Fruit fly (Drosophila melanogaster) whole organism, embryonic: ENCODE data around the gene CG8369.

Experiments
- Ada2b ChIP-seq: fragments of 200-800 bp; sonication (Bioruptor generic); IDR thresholded peaks from 2 replicates; pipeline ENCODE4 v1.3.6; 2022; ENCODE audit warnings: missing biosample characterization, missing genetic modification characterization
- Asciz ChIP-seq: fragments of 200-800 bp; sonication (Bioruptor generic); optimal IDR thresholded peaks from 2 replicates; lab custom pipeline; 2017; ENCODE audit warnings: missing biosample characterization, mild to moderate bottlenecking, missing genetic modification characterization, missing genetic modification reagents
- B-H1 ChIP-seq: fragments of 200-800 bp; sonication (Bioruptor generic); IDR thresholded peaks from 3 replicates; pipeline ENCODE4 v1.3.6; 2022; ENCODE audit warnings: missing biosample characterization, missing genetic modification characterization
- BtbVII ChIP-seq: fragments of 200-800 bp; sonication (Bioruptor generic); optimal IDR thresholded peaks from 3 replicates; lab custom pipeline; 2017; ENCODE audit warnings: missing biosample characterization, mild to moderate bottlenecking, missing genetic modification characterization
- CG11456 ChIP-seq: fragments of 200-800 bp; sonication (Bioruptor generic); IDR thresholded peaks from 3 replicates; pipeline ENCODE4 v1.3.6; 2022; ENCODE audit warnings: missing biosample characterization, missing genetic modification characterization
- CG12236 ChIP-seq: fragments of 200-800 bp; sonication (Bioruptor generic); optimal IDR thresholded peaks from 2 replicates; lab custom pipeline; 2016; ENCODE audit warnings: missing biosample characterization, missing genetic modification characterization
- CG1233 ChIP-seq: fragments of 200-800 bp; sonication (Bioruptor generic); optimal IDR thresholded peaks from 4 replicates; lab custom pipeline; 2018; ENCODE audit warnings: missing biosample characterization, mild to moderate bottlenecking, missing genetic modification characterization
- CG12744 ChIP-seq: fragments of 200-800 bp; sonication (Bioruptor generic); optimal IDR thresholded peaks from 2 replicates; lab custom pipeline; 2016; ENCODE audit warnings: missing biosample characterization, missing genetic modification characterization
- CG13296 ChIP-seq: fragments of 200-800 bp; sonication (Bioruptor generic); optimal IDR thresholded peaks from 3 replicates; lab custom pipeline; 2018; ENCODE audit warnings: missing biosample characterization, mild to moderate bottlenecking, missing genetic modification characterization
- CG31365 ChIP-seq: fragments of 200-800 bp; sonication (Bioruptor generic); optimal IDR thresholded peaks from 2 replicates; lab custom pipeline; 2018; ENCODE audit warnings: missing biosample characterization, mild to moderate bottlenecking, missing genetic modification characterization
- CG43689 ChIP-seq: fragments of 200-800 bp; sonication (Bioruptor generic); IDR thresholded peaks from 2 replicates; pipeline ENCODE4 v1.3.6; 2022; ENCODE audit warnings: missing biosample characterization, missing genetic modification characterization
- CG7556 ChIP-seq: fragments of 200-800 bp; sonication (Bioruptor generic); optimal IDR thresholded peaks from 2 replicates; lab custom pipeline; 2017; ENCODE audit warnings: missing biosample characterization, mild to moderate bottlenecking, missing genetic modification characterization
- CG7786 ChIP-seq: fragments of 200-800 bp; sonication (Bioruptor generic); optimal IDR thresholded peaks from 2 replicates; lab custom pipeline; 2016; ENCODE audit warnings: missing biosample characterization, missing genetic modification characterization
- CG8944 ChIP-seq: fragments of 200-800 bp; sonication (Bioruptor generic); optimal IDR thresholded peaks from 3 replicates; lab custom pipeline; 2016; ENCODE audit warnings: missing biosample characterization, missing genetic modification characterization
- CTCF ChIP-seq: fragments of 200-800 bp; sonication (Bioruptor generic); optimal IDR thresholded peaks from 2 replicates; lab custom pipeline; 2017; ENCODE audit warnings: missing biosample characterization, mild to moderate bottlenecking, missing genetic modification characterization, moderate library complexity
- Camta ChIP-seq: fragments of 200-800 bp; sonication (Bioruptor generic); optimal IDR thresholded peaks from 2 replicates; lab custom pipeline; 2016; ENCODE audit warnings: missing biosample characterization, missing genetic modification characterization
- Chrac-16 ChIP-seq: fragments of 200-800 bp; sonication (Bioruptor generic); optimal IDR thresholded peaks from 3 replicates; lab custom pipeline; 2016; ENCODE audit warnings: missing biosample characterization, missing genetic modification characterization
- CoRest ChIP-seq: fragments of 200-800 bp; sonication (Bioruptor generic); optimal IDR thresholded peaks from 3 replicates; lab custom pipeline; 2018; ENCODE audit warnings: missing biosample characterization, mild to moderate bottlenecking, missing genetic modification characterization, moderate library complexity
- Dbx ChIP-seq: fragments of 200-800 bp; sonication (Bioruptor generic); IDR thresholded peaks from 3 replicates; pipeline ENCODE4 v1.3.6; 2022; ENCODE audit warnings: missing biosample characterization, missing genetic modification characterization
- H2.0 ChIP-seq: fragments of 200-800 bp; sonication (Bioruptor generic); IDR thresholded peaks from 2 replicates; pipeline ENCODE4 v1.3.6; 2022; ENCODE audit warnings: missing biosample characterization, missing genetic modification characterization
- HLHmδ ChIP-seq: fragments of 200-800 bp; sonication (Bioruptor generic); optimal IDR thresholded peaks from 2 replicates; lab custom pipeline; 2018; ENCODE audit warnings: missing biosample characterization, mild to moderate bottlenecking, missing genetic modification characterization, moderate library complexity
- Jarid2 ChIP-seq: fragments of 200-800 bp; sonication (Bioruptor generic); optimal IDR thresholded peaks from 3 replicates; lab custom pipeline; 2017; ENCODE audit warnings: mild to moderate bottlenecking, missing biosample characterization, missing genetic modification reagents, missing genetic modification characterization
- Med ChIP-seq: fragments of 200-800 bp; sonication (Bioruptor generic); peaks from one replicate; lab custom pipeline; 2016; ENCODE audit warnings: missing biosample characterization, missing genetic modification characterization, mild to moderate bottlenecking, inconsistent platforms, moderate library complexity
- Rfx ChIP-seq: fragments of 200-800 bp; sonication (Bioruptor generic); IDR thresholded peaks from 2 replicates; pipeline ENCODE4 v1.3.6; 2022; ENCODE audit warnings: missing biosample characterization, missing genetic modification characterization
- YL-1 ChIP-seq: fragments of 200-800 bp; sonication (Bioruptor generic); optimal IDR thresholded peaks from 3 replicates; lab custom pipeline; 2017; ENCODE audit warnings: missing biosample characterization, mild to moderate bottlenecking, missing genetic modification characterization
- ab ChIP-seq: fragments of 200-800 bp; sonication (Bioruptor generic); optimal IDR thresholded peaks from 2 replicates; lab custom pipeline; 2016; ENCODE audit warnings: missing biosample characterization, missing genetic modification characterization
- al ChIP-seq: fragments of 200-800 bp; sonication (Bioruptor generic); IDR thresholded peaks from 2 replicates; pipeline ENCODE4 v1.3.6; 2022; ENCODE audit warnings: missing biosample characterization, missing genetic modification characterization
- amos ChIP-seq: fragments of 200-800 bp; sonication (Bioruptor generic); IDR thresholded peaks from 2 replicates; pipeline ENCODE4 v1.3.6; 2022; ENCODE audit warnings: missing biosample characterization, missing genetic modification characterization; ENCODE audit not compliant: partially characterized antibody
- ap ChIP-seq: fragments of 200-800 bp; sonication (Bioruptor generic); IDR thresholded peaks from 2 replicates; pipeline ENCODE4 v1.3.6; 2022; ENCODE audit warnings: missing biosample characterization, missing genetic modification characterization
- az2 ChIP-seq: fragments of 200-800 bp; sonication (Bioruptor generic); optimal IDR thresholded peaks from 3 replicates; lab custom pipeline; 2016; ENCODE audit warnings: missing biosample characterization, missing genetic modification characterization
- bab2 ChIP-seq: fragments of 200-800 bp; sonication (Bioruptor generic); optimal IDR thresholded peaks from 2 replicates; lab custom pipeline; 2016; ENCODE audit warnings: missing biosample characterization, missing genetic modification characterization
- chn ChIP-seq: fragments of 200-800 bp; sonication (Bioruptor generic); optimal IDR thresholded peaks from 2 replicates; lab custom pipeline; 2016; ENCODE audit warnings: missing biosample characterization, missing genetic modification characterization
- corto ChIP-seq: fragments of 200-800 bp; sonication (Bioruptor generic); optimal IDR thresholded peaks from 2 replicates; lab custom pipeline; 2016; ENCODE audit warnings: missing biosample characterization, mild to moderate bottlenecking, missing genetic modification characterization, moderate library complexity
- dm ChIP-seq: fragments of 200-800 bp; sonication (Bioruptor generic); optimal IDR thresholded peaks from 3 replicates; lab custom pipeline; 2016; ENCODE audit warnings: missing biosample characterization, missing genetic modification characterization
- dpn ChIP-seq, 2 experiments: fragments of 200-800 bp; sonication (Bioruptor generic); optimal IDR thresholded peaks; 3 replicates each; lab custom pipeline; 2016; ENCODE audit warnings: missing biosample characterization in 2 of 2, missing genetic modification characterization in 2 of 2
- en ChIP-seq: fragments of 200-800 bp; sonication (Bioruptor generic); optimal IDR thresholded peaks from 2 replicates; lab custom pipeline; 2016; ENCODE audit warnings: missing biosample characterization, missing genetic modification characterization
- fd102C ChIP-seq: fragments of 200-800 bp; sonication (Bioruptor generic); optimal IDR thresholded peaks from 2 replicates; lab custom pipeline; 2018; ENCODE audit warnings: missing biosample characterization, mild to moderate bottlenecking, missing genetic modification characterization, moderate library complexity
- gfzf ChIP-seq: fragments of 200-800 bp; sonication (Bioruptor generic); optimal IDR thresholded peaks from 2 replicates; lab custom pipeline; 2016; ENCODE audit warnings: missing biosample characterization, mild to moderate bottlenecking, missing genetic modification characterization, moderate library complexity
- insv ChIP-seq, 2 experiments: fragments of 200-800 bp; sonication (Bioruptor generic); optimal IDR thresholded peaks; 3 replicates each; lab custom pipeline; 2016 to 2018; ENCODE audit warnings: missing biosample characterization in 2 of 2, missing genetic modification characterization in 2 of 2
- ken ChIP-seq: fragments of 200-800 bp; sonication (Bioruptor generic); IDR thresholded peaks from 3 replicates; pipeline ENCODE4 v1.3.6; 2022; ENCODE audit warnings: missing biosample characterization, missing genetic modification characterization
- mirr ChIP-seq: fragments of 200-800 bp; sonication (Bioruptor generic); optimal IDR thresholded peaks from 3 replicates; lab custom pipeline; 2018; ENCODE audit warnings: missing biosample characterization, mild to moderate bottlenecking, missing genetic modification characterization
- nmo ChIP-seq: fragments of 200-800 bp; sonication (Bioruptor generic); optimal IDR thresholded peaks from 2 replicates; lab custom pipeline; 2018; ENCODE audit warnings: missing biosample characterization, mild to moderate bottlenecking, missing genetic modification characterization, moderate library complexity
- nom ChIP-seq: fragments of 200-800 bp; sonication (Bioruptor generic); optimal IDR thresholded peaks from 2 replicates; lab custom pipeline; 2017; ENCODE audit warnings: missing biosample characterization, missing genetic modification characterization, mild to moderate bottlenecking, moderate library complexity, missing genetic modification reagents
- row ChIP-seq: fragments of 200-800 bp; sonication (Bioruptor generic); IDR thresholded peaks from 3 replicates; pipeline ENCODE4 v1.3.6; 2022; ENCODE audit warnings: missing biosample characterization, missing genetic modification characterization
- seq ChIP-seq: fragments of 200-800 bp; sonication (Bioruptor generic); IDR thresholded peaks from 2 replicates; pipeline ENCODE4 v1.3.6; 2022; ENCODE audit warnings: missing biosample characterization, missing genetic modification characterization
- slou ChIP-seq: fragments of 200-800 bp; sonication (Bioruptor generic); optimal IDR thresholded peaks from 3 replicates; lab custom pipeline; 2016; ENCODE audit warnings: missing biosample characterization, missing genetic modification characterization
- sr ChIP-seq: fragments of 200-800 bp; sonication (Bioruptor generic); IDR thresholded peaks from 3 replicates; pipeline ENCODE4 v1.3.6; 2022; ENCODE audit warnings: missing biosample characterization, missing genetic modification characterization
- tio ChIP-seq: fragments of 200-800 bp; sonication (Bioruptor generic); optimal IDR thresholded peaks from 2 replicates; lab custom pipeline; 2017; ENCODE audit warnings: missing biosample characterization, missing genetic modification characterization, inconsistent platforms
- ttk ChIP-seq: fragments of 200-800 bp; sonication (Bioruptor generic); IDR thresholded peaks from 2 replicates; pipeline ENCODE4 v2.1.2; 2022; ENCODE audit warnings: missing biosample characterization, missing genetic modification characterization
- unpg ChIP-seq: fragments of 200-800 bp; sonication (Bioruptor generic); optimal IDR thresholded peaks from 3 replicates; lab custom pipeline; 2018; ENCODE audit warnings: missing biosample characterization, mild to moderate bottlenecking, missing genetic modification characterization, moderate library complexity
- wor ChIP-seq: fragments of 200-800 bp; sonication (Bioruptor generic); IDR thresholded peaks from 2 replicates; pipeline ENCODE4 v1.3.6; 2022; ENCODE audit warnings: missing biosample characterization, missing genetic modification characterization

CG8369 gene

DNA sequence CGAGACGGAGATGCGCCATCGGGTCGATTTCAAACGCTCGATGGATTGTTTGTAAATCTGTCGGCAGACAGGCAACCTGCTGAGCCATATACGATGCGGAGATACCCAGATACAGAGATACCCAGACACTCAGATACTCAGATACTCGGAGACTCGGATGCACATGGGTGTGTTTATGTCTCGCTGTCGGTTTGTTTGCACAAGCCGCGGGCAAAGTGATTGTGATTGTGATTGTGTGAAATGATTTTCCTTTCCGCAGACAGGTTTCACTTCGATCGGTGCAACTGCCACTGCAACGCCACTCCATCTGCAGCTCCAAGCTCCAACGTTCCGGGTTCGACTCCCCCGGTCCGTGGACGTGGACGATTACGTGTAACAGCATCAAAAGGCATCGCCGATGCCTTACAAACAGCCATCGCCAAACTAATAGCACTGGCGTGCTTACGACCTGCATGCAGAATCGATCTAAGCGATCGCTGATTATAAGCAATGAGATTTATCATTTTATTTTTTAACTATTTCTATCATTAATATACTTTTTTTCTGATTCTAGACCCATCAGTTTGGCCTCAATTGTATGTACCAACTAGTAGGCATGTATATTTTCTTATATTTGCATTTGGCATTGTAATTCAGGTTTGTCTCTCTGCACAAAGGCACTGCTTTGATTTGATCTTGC, 32.9 kb upstream of the CG8369 start (continued):
- TF ChIP-seq tio (GFP tag; lab: Kevin White, UChicago) (peak; percentile 30), insv (GFP tag; optimal IDR thresholded peaks at IDR 0.05; lab: Kevin White, UChicago) (no peak), Camta (GFP tag; lab: Kevin White, UChicago) (no peak), fd102C (GFP tag; lab: Kevin White, UChicago) (no peak), Jarid2 (GFP tag; lab: Kevin White, UChicago) (peak; percentile 2), Med (GFP tag; lab: Kevin White, UChicago) (peak; percentile 13), mirr (GFP tag; lab: Kevin White, UChicago) (no peak), CTCF (GFP tag; lab: Kevin White, UChicago) (no peak), ab (GFP tag; lab: Kevin White, UChicago) (no peak), corto (no peak), sr (GFP tag; lab: Robert Waterston, UW) (peak; percentile 73; the same call in 2 of the 3 replicates), CG31365 (no peak), nmo (GFP tag; lab: Kevin White, UChicago) (peak; percentile 61), Ada2b (peak; percentile 27; the same call in 1 of the 2 replicates), HLHmδ (GFP tag; lab: Kevin White, UChicago) (no peak), CG7556 (GFP tag; lab: Kevin White, UChicago) (peak; percentile 37), seq (peak; percentile 44), CG43689 (GFP tag; lab: Robert Waterston, UW) (peak; percentile 56), gfzf (GFP tag; lab: Kevin White, UChicago) (no peak), CG1233 (peak; percentile 5), az2 (peak; percentile 30), bab2 (GFP tag; lab: Kevin White, UChicago) (no peak), slou (no peak), al (GFP tag; lab: Robert Waterston, UW) (no peak), amos (GFP tag; lab: Robert Waterston, UW) (no peak), CG12236 (GFP tag; lab: Kevin White, UChicago) (no peak), B-H1 (peak; percentile 56; the same call in 2 of the 3 replicates), Dbx (GFP tag; lab: Robert Waterston, UW) (no peak), CoRest (tag; lab: Kevin White, UChicago) (peak; percentile 21), BtbVII (GFP tag; lab: Kevin White, UChicago) (peak; percentile 11), ken (peak; percentile 54; the same call in 2 of the 3 replicates), dpn (GFP tag; optimal IDR thresholded peaks at IDR 0.05; lab: Kevin White, UChicago) (no peak), YL-1 (no peak), CG13296 (peak; percentile 19), ap (GFP tag; lab: Robert Waterston, UW) (peak; percentile 56; the same call in 1 of the 2 replicates), wor (GFP tag; lab: Robert Waterston, UW) (no peak), en (GFP tag; lab: Kevin White, UChicago) (no peak), CG12744 (GFP tag; lab: Kevin White, UChicago) (no peak), Asciz (GFP tag; lab: Kevin White, UChicago) (peak; percentile 40), H2.0 (GFP tag; lab: Robert Waterston, UW) (peak; percentile 72), row (GFP tag; lab: Robert Waterston, UW) (peak; percentile 52), ttk (GFP tag; lab: Robert Waterston, UW) (peak; percentile 36; the same call in 1 of the 2 replicates), Chrac-16 (GFP tag; lab: Kevin White, UChicago) (no peak), Rfx (0 out of 2 replicates have a peak, but pooled peaks have one; percentile 33), CG7786 (no peak), CG8944 (GFP tag; lab: Kevin White, UChicago) (no peak), nom (GFP tag; lab: Kevin White, UChicago) (no peak), dm (GFP tag; lab: Kevin White, UChicago) (no peak), CG11456 (GFP tag; lab: Robert Waterston, UW) (no peak), chn (GFP tag; lab: Kevin White, UChicago) (no peak), unpg (peak; percentile 63)
